Fruit fly (Drosophila melanogaster) whole organism, adult: ENCODE results near the gene TyrRII.

Experiments used
- CG11617 ChIP-seq: fragments of 200-800 bp; sonication (Bioruptor generic); optimal IDR thresholded peaks from 2 replicates; lab custom pipeline; 2017; ENCODE audit warnings: mild to moderate bottlenecking, missing biosample characterization, missing genetic modification reagents, missing genetic modification characterization
- CG12768 ChIP-seq: fragments of 200-800 bp; sonication (Bioruptor generic); optimal IDR thresholded peaks from 2 replicates; lab custom pipeline; 2017; ENCODE audit warnings: missing biosample characterization, missing genetic modification characterization, mild to moderate bottlenecking, moderate library complexity, missing genetic modification reagents
- CG14711 ChIP-seq: fragments of 200-800 bp; sonication (Bioruptor generic); optimal IDR thresholded peaks from 2 replicates; lab custom pipeline; 2018; ENCODE audit warnings: missing biosample characterization, mild to moderate bottlenecking, missing genetic modification characterization, moderate library complexity
- CG33017 ChIP-seq: fragments of 200-800 bp; sonication (Bioruptor generic); optimal IDR thresholded peaks from 2 replicates; lab custom pipeline; 2018; ENCODE audit warnings: missing biosample characterization, mild to moderate bottlenecking, missing genetic modification characterization, moderate library complexity
- CG5204 ChIP-seq: fragments of 200-800 bp; sonication (Bioruptor generic); optimal IDR thresholded peaks from 2 replicates; lab custom pipeline; 2016; ENCODE audit warnings: missing biosample characterization, missing genetic modification characterization
- CG7045 ChIP-seq: fragments of 200-800 bp; sonication (Bioruptor generic); optimal IDR thresholded peaks from 2 replicates; lab custom pipeline; 2017; ENCODE audit warnings: missing biosample characterization, mild to moderate bottlenecking, missing genetic modification characterization
- CG7101 ChIP-seq: fragments of 200-800 bp; sonication (Bioruptor generic); optimal IDR thresholded peaks from 2 replicates; lab custom pipeline; 2018; ENCODE audit warnings: missing biosample characterization, mild to moderate bottlenecking, missing genetic modification characterization, moderate library complexity
- Clk ChIP-seq: fragments of 200-800 bp; sonication (Bioruptor generic); optimal IDR thresholded peaks from 2 replicates; lab custom pipeline; 2017; ENCODE audit warnings: missing biosample characterization, missing genetic modification characterization
- Crg-1 ChIP-seq: fragments of 200-800 bp; sonication (Bioruptor generic); optimal IDR thresholded peaks from 2 replicates; lab custom pipeline; 2016; ENCODE audit warnings: missing biosample characterization, missing genetic modification characterization
- bab1 ChIP-seq: fragments of 200-800 bp; sonication (Bioruptor generic); optimal IDR thresholded peaks from 3 replicates; lab custom pipeline; 2019; ENCODE audit warnings: missing biosample characterization, mild to moderate bottlenecking, missing genetic modification characterization, moderate library complexity
- cnc ChIP-seq, 2 experiments: fragments of >200 bp; optimal IDR thresholded peaks; 2 replicates each; lab custom pipeline; 2017
- kay ChIP-seq: fragments of 200-800 bp; sonication (Bioruptor generic); peaks from one replicate; lab custom pipeline; 2016; ENCODE audit warnings: missing biosample characterization, missing genetic modification characterization, borderline replicate concordance
- ovo ChIP-seq: fragments of 200-800 bp; sonication (Bioruptor generic); optimal IDR thresholded peaks from 2 replicates; lab custom pipeline; 2016; ENCODE audit warnings: missing biosample characterization, missing genetic modification characterization
- pad ChIP-seq: fragments of 200-800 bp; sonication (Bioruptor generic); optimal IDR thresholded peaks from 3 replicates; lab custom pipeline; 2017; ENCODE audit warnings: missing biosample characterization, missing genetic modification characterization, mild to moderate bottlenecking, moderate library complexity, missing genetic modification reagents

DNA sequence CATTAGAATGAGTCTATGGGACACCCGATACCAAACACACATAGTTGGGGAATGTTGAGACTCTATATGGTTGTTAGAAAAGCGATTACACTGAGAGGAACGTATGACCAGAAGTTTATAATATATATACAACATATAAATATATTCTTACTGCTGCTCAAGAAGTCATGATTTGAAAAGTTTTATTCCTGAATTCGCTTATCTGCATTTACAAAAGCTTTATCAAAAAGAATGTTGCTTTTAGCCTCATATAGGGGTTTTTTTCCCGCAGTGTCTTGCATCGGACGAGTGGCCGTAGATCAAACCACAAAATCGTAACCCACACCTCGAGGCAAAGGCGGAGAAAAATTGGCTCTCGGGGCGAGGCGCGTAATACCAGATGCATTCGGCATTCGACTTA lies 51.4 kb downstream of the TyrRII start:
- no peak for TF ChIP-seq bab1 (GFP tag; lab: Kevin White, UChicago)
- TF ChIP-seq pad, result no peak
- TF ChIP-seq CG14711 (tag; lab: Kevin White, UChicago), result no peak
- TF ChIP-seq Clk (GFP tag; lab: Kevin White, UChicago), result no peak
- no peak for TF ChIP-seq ovo (GFP tag; lab: Kevin White, UChicago)
- TF ChIP-seq Crg-1, result no peak
- TF ChIP-seq CG5204 (GFP tag; lab: Kevin White, UChicago), result no peak
- TF ChIP-seq CG12768 (GFP tag; lab: Kevin White, UChicago), result no peak
- TF ChIP-seq CG11617, result no peak
- no peak for TF ChIP-seq cnc (optimal IDR thresholded peaks at IDR 0.05; lab: Kevin White, UChicago)
- TF ChIP-seq CG7101 (tag; lab: Kevin White, UChicago), result no peak
- TF ChIP-seq kay, result no peak
- no peak for TF ChIP-seq CG7045 (GFP tag; lab: Kevin White, UChicago)
- TF ChIP-seq CG33017 (tag; lab: Kevin White, UChicago), result no peak
